Fruit fly (Drosophila melanogaster): ENCODE data around the gene Rad9.

The Rad9 gene

DNA sequence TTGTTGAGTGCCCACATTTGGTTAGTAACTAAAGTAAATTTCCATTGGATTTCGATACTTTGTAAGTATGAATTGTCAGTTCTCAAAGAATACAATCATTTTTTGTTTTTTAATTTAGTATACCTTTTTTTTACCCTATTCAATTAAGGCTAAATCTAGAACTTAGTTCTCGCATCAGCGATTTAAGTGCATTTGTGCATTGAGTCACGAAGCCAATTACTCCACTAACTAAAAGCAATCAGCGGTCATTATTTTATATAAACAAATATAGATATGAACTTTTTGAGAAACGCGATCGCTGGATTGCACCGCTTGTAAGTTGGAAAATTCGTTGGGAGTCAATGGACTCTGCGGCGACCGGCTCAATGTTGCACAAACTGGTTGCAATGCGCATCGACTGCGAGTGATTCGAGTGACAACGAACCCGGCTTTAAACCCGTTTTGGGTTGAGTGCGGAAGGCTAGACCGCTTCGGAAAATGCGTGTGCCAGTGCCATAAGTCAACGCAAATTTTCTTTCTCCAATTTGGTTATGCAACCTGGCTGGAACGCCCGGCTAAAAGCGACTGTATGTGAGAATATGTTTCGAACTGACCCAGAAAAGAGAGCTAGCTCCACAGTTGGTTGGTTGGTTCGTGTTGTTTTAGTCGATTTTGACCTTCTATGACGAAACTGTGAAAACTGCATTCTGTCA lies 48.3 kb downstream of the Rad9 start:
- TF ChIP-seq CTCF (optimal IDR thresholded peaks at IDR 0.05) (no peak), CG8478 (optimal IDR thresholded peaks at IDR 0.05) (no peak)

DNA sequence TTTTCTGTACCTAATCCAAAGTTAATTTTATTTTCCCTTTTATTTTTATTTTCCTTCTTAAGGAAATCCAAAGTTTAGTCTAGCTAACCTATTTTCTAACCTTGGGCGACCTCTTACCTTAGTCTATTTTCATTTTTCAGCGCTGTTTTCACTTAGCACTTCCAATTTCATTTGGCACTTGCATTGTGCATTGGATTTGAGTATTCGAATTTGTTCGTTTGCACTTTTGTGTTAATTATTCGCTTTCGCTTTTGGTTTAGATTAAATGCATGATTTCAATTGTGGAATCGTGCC lies 49.2 kb downstream of the Rad9 start:
- TF ChIP-seq CTCF (optimal IDR thresholded peaks at IDR 0.05) (no peak), CG8478 (optimal IDR thresholded peaks at IDR 0.05) (no peak)

DNA sequence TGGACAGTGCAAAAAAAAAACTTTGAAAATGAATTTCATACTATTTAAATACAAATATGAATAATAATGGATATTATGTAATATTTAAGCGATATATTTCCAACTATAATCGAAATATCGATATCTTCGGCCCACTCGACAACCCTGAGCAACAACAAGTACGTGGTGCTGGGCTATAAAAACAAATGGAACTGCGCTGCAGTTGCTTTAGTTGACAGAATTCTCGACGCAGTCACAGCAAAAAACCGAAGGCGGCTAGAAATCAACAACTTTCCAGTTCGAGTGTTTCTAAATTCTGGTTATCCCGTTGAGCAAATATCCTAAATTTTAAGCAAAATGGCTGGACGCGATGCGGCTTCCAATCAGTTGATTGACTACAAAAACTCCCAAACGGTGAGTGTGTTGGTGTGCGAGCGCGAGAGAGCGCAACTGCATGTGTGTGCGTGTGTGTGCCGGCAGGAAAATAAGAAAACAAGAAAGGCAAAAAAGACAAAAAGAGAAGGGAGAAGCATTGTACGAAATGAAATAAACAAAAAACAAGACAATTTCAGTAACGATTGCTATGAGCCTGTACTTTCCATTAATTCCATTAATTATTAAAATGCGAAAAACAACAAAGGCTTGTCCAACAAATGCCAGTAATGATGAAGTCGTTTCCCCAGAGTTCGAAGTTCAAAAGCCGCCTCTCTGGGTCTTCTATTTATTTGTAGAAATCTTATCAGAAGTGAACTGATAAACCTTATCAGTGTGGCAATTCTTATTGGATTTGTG lies 49.7 kb downstream of the Rad9 start, which contains the start of gene Cat:
TSS of gene Cat (plus strand) at position 155 of the 771 bp plus-strand sequence.
- TF ChIP-seq CTCF (optimal IDR thresholded peaks at IDR 0.05) = no peak
- no peak for TF ChIP-seq CG8478 (optimal IDR thresholded peaks at IDR 0.05)

- no peak for TF ChIP-seq CTCF (optimal IDR thresholded peaks at IDR 0.05)
- no peak for TF ChIP-seq CG8478 (optimal IDR thresholded peaks at IDR 0.05)
Observed at dm6 chr3L:18822049-18822448, 50.3 kb downstream of the Rad9 start.

DNA sequence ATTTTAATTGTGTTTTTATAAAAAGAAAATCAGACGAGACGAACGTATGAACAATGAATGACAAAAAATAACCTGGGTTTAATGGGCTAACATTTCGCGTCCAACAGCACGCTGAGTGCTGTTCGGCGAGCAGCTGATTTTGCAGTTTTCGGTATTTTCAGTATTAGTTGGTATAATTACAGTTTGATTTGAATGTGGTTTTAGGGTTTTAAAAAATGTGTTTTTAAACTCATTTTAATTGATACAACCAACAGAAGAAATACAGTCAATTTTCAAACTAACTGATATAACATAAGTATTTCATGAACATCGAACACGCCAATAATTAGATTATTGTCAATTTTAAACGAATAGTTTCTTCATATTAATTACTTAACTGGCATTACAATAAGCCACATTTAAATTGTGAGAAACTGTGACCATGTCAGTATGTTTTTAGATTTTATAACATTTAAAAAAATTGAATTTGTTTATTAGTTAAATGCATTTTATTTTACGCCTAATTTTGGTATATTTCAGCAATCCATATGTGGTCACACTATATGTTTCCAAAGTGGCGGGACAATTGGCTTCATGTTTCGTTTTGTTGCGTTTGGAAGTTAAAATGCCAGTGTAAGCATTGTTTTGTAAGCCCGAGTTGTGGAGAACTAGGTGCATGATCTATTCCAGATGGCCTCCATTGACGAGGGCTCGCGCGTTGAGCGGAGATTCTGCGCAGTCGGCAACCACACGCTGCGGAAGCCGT lies 51.5 kb downstream of the Rad9 start, which contains the start of the genes CG14073 and HipHop:
TSS of gene CG14073 (minus strand) at position 38 of the 745 bp plus-strand sequence.
TSS of gene HipHop (plus strand) at position 534 of the 745 bp plus-strand sequence.
- peak in 1 of 2 experiments; percentile 16 for TF ChIP-seq CTCF (optimal IDR thresholded peaks at IDR 0.05)
- TF ChIP-seq CG8478 (optimal IDR thresholded peaks at IDR 0.05) = no peak

All from S2 (cell line).